Worm (Caenorhabditis elegans): ENCODE results near the gene F37C12.18.
A peak's percentile ranks its signal among the peaks of the same experiment; 100 is the strongest.

Gene F37C12.18

ce11 chrIII:7179538-7180301 is 15.5 kb downstream of the F37C12.18 start, which contains the start of the genes rps-14 and rpl-36 (continued):
- TF ChIP-seq alr-1 (tag; optimal IDR thresholded peaks at IDR 0.05) = no peak
- no peak for TF ChIP-seq zag-1 (tag; optimal IDR thresholded peaks at IDR 0.05)
- TF ChIP-seq fos-1 (tag; optimal IDR thresholded peaks at IDR 0.05) = peak; percentile 71

ce11 chrIII:7178497-7178896 is 16.7 kb downstream of the F37C12.18 start:
- TF ChIP-seq sem-4 (tag; optimal IDR thresholded peaks at IDR 0.05) (no peak), nhr-237 (tag; optimal IDR thresholded peaks at IDR 0.05) (no peak), nhr-25 (tag; optimal IDR thresholded peaks at IDR 0.05) (no peak), lin-13 (GFP tag; optimal IDR thresholded peaks at IDR 0.05) (no peak), snpc-4 (tag; optimal IDR thresholded peaks at IDR 0.05) (no peak), mab-5 (tag; optimal IDR thresholded peaks at IDR 0.05) (no peak), ztf-11 (tag; optimal IDR thresholded peaks at IDR 0.05) (no peak), mbf-1 (tag; optimal IDR thresholded peaks at IDR 0.05) (no peak), lin-11 (tag; optimal IDR thresholded peaks at IDR 0.05) (no peak), ceh-16 (tag; optimal IDR thresholded peaks at IDR 0.05) (no peak), dmd-4 (tag; optimal IDR thresholded peaks at IDR 0.05) (no peak), ztf-1 (GFP tag; conservative IDR thresholded peaks at IDR 0.05) (no peak), nhr-21 (tag; optimal IDR thresholded peaks at IDR 0.05) (no peak), ZK546.5 (tag; optimal IDR thresholded peaks at IDR 0.05) (no peak), mdl-1 (tag; optimal IDR thresholded peaks at IDR 0.05) (no peak), elt-1 (tag; optimal IDR thresholded peaks at IDR 0.05) (no peak), nhr-77 (tag; optimal IDR thresholded peaks at IDR 0.05) (no peak), alr-1 (tag; optimal IDR thresholded peaks at IDR 0.05) (no peak)

- TF ChIP-seq ama-1 (optimal IDR thresholded peaks at IDR 0.05) (no peak), sma-9 (GFP tag; optimal IDR thresholded peaks at IDR 0.05) (no peak), sma-9 (tag; optimal IDR thresholded peaks at IDR 0.05) (no peak), ceh-16 (tag; optimal IDR thresholded peaks at IDR 0.05) (no peak), skn-1 (tag; optimal IDR thresholded peaks at IDR 0.05) (no peak), elt-1 (tag; optimal IDR thresholded peaks at IDR 0.05) (no peak), mab-5 (tag; optimal IDR thresholded peaks at IDR 0.05) (no peak), mbf-1 (tag; optimal IDR thresholded peaks at IDR 0.05) (no peak), mdl-1 (tag; optimal IDR thresholded peaks at IDR 0.05) (no peak), sem-4 (tag; optimal IDR thresholded peaks at IDR 0.05) (no peak), unc-39 (tag; optimal IDR thresholded peaks at IDR 0.05) (no peak), unc-55 (GFP tag; optimal IDR thresholded peaks at IDR 0.05) (no peak), ceh-82 (tag; optimal IDR thresholded peaks at IDR 0.05) (no peak), nhr-21 (tag; optimal IDR thresholded peaks at IDR 0.05) (no peak), ztf-4 (tag; optimal IDR thresholded peaks at IDR 0.05) (no peak), nhr-11 (tag; optimal IDR thresholded peaks at IDR 0.05) (no peak), dmd-4 (tag; optimal IDR thresholded peaks at IDR 0.05) (no peak), lin-13 (GFP tag; optimal IDR thresholded peaks at IDR 0.05) (no peak), ztf-11 (tag; optimal IDR thresholded peaks at IDR 0.05) (no peak), nhr-23 (tag; optimal IDR thresholded peaks at IDR 0.05) (no peak), R02D3.7 (tag; optimal IDR thresholded peaks at IDR 0.05) (no peak)
These were observed 25.1 kb downstream of the F37C12.18 start for ce11 chrIII:7170090-7170489.

- TF ChIP-seq skn-1 (tag; optimal IDR thresholded peaks at IDR 0.05) = no peak
- TF ChIP-seq nhr-6 (tag; optimal IDR thresholded peaks at IDR 0.05) = no peak
- no peak for TF ChIP-seq sma-9 (GFP tag; optimal IDR thresholded peaks at IDR 0.05)
- no peak for TF ChIP-seq sma-9 (tag; optimal IDR thresholded peaks at IDR 0.05)
- no peak for TF ChIP-seq alr-1 (tag; optimal IDR thresholded peaks at IDR 0.05)
- no peak for TF ChIP-seq lin-13 (GFP tag; optimal IDR thresholded peaks at IDR 0.05)
- TF ChIP-seq nhr-10 (tag; optimal IDR thresholded peaks at IDR 0.05) = no peak
- TF ChIP-seq nhr-11 (tag; optimal IDR thresholded peaks at IDR 0.05) = no peak
These were observed 27.7 kb downstream of the F37C12.18 start, which contains the start of gene acs-4 for ce11 chrIII:7167568-7167937. Gene acs-4, plus strand, starts transcription at chrIII:7167838.
